Worm (Caenorhabditis elegans): ENCODE results near the gene col-93.

The col-93 gene

DNA sequence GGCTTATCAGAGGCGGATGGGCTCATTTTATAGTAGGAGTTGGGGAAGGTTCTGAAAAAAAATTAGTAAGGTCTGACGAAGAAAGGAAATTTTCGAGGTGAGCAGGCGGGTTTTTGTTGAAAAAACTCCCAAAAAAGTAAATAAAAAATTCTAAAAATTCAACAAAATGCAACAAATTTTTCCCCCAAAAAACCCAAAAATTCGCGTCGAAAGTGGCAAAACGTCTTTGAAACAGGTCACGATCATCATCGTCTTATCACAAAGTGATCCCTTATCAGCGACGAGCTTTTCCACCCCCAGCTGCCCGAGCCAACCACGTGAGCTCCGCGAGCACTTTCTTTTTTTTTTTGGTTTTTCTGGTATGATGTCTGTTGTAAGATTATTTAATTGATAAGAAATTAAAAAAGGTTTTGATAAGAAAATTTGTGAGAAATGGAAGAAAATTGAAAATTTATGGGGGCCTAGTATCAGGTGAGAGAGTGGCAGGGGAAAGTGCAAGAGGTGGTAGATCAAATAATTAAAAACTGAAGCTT is 41.2 kb upstream of the col-93 start, which contains the start of gene Y48A6B.7:
TSS of gene Y48A6B.7 (minus strand) at position 51 of the 533 bp plus-strand sequence.
- TF ChIP-seq Y5F2A.4 (GFP tag; optimal IDR thresholded peaks at IDR 0.05) (no peak), nhr-77 (tag; optimal IDR thresholded peaks at IDR 0.05) (peak; percentile 86), egl-27 (tag; optimal IDR thresholded peaks at IDR 0.05) (no peak), F26F4.8 (GFP tag; conservative IDR thresholded peaks at IDR 0.05) (no peak), ama-1 (optimal IDR thresholded peaks at IDR 0.05) (no peak), jun-1 (tag; optimal IDR thresholded peaks at IDR 0.05) (no peak), lsy-2 (tag; optimal IDR thresholded peaks at IDR 0.05) (peak in 1 of 2 experiments; percentile 57), mdt-29 (GFP tag; IDR thresholded peaks at IDR 0.05) (no peak), mxl-2 (GFP tag; conservative IDR thresholded peaks at IDR 0.05) (peak; percentile 65; the same call in 1 of the 2 replicates), nhr-10 (tag; optimal IDR thresholded peaks at IDR 0.05) (no peak), saeg-2 (GFP tag; IDR thresholded peaks at IDR 0.05) (peak; percentile 36; the same call in 1 of the 2 replicates), ZK546.5 (tag; optimal IDR thresholded peaks at IDR 0.05) (no peak), lin-1 (GFP tag; IDR thresholded peaks at IDR 0.05) (peak; percentile 89), dve-1 (tag; optimal IDR thresholded peaks at IDR 0.05; ENCODE audit: insufficient read depth) (peak; percentile 99), F37D6.2 (tag; optimal IDR thresholded peaks at IDR 0.05) (no peak), tra-1 (GFP tag; IDR thresholded peaks at IDR 0.05) (peak; percentile 92), lin-38 (GFP tag; IDR thresholded peaks at IDR 0.05) (peak; percentile 38; the same call in 1 of the 2 replicates), dmd-6 (GFP tag; IDR thresholded peaks at IDR 0.05) (peak; percentile 95), spr-1 (tag; optimal IDR thresholded peaks at IDR 0.05) (no peak), set-16 (GFP tag; IDR thresholded peaks at IDR 0.05) (no peak), fkh-10 (GFP tag; optimal IDR thresholded peaks at IDR 0.05) (no peak), ces-1 (GFP tag; optimal IDR thresholded peaks at IDR 0.05) (no peak), daf-19 (GFP tag; conservative IDR thresholded peaks at IDR 0.05) (no peak), zfp-3 (GFP tag; conservative IDR thresholded peaks at IDR 0.05) (no peak), nhr-28 (tag; optimal IDR thresholded peaks at IDR 0.05) (peak; percentile 74), hlh-30 (tag; optimal IDR thresholded peaks at IDR 0.05; ENCODE audit: insufficient read depth) (peak; percentile 73), unc-130 (GFP tag; optimal IDR thresholded peaks at IDR 0.05) (no peak), Y75B8A.6 (GFP tag; IDR thresholded peaks at IDR 0.05) (no peak), nhr-41 (GFP tag; IDR thresholded peaks at IDR 0.05) (peak; percentile 60; the same call in 1 of the 2 replicates), nhr-48 (tag; optimal IDR thresholded peaks at IDR 0.05) (peak; percentile 45), pha-4 (GFP tag; IDR thresholded peaks at IDR 0.05) (peak; percentile 50; the same call in 1 of the 2 replicates), pha-4 (tag; optimal IDR thresholded peaks at IDR 0.05) (no peak), hlh-11 (tag; optimal IDR thresholded peaks at IDR 0.05) (peak; percentile 95), daf-16 (GFP tag; optimal IDR thresholded peaks at IDR 0.05) (peak in 1 of 2 experiments; percentile 12), daf-16 (tag; optimal IDR thresholded peaks at IDR 0.05) (peak; percentile 83), aha-1 (tag) (peak; percentile 12), zfp-2 (tag; optimal IDR thresholded peaks at IDR 0.05) (no peak), mep-1 (tag; optimal IDR thresholded peaks at IDR 0.05) (peak; percentile 56), nhr-102 (tag; optimal IDR thresholded peaks at IDR 0.05) (peak; percentile 53), rbr-2 (tag; optimal IDR thresholded peaks at IDR 0.05) (no peak), cey-2 (tag; optimal IDR thresholded peaks at IDR 0.05; ENCODE audit: borderline replicate concordance, insufficient read depth) (no peak), attf-4 (tag; optimal IDR thresholded peaks at IDR 0.05) (no peak), pqm-1 (tag; optimal IDR thresholded peaks at IDR 0.05) (peak; percentile 90), daf-8 (GFP tag; IDR thresholded peaks at IDR 0.05) (no peak), php-3 (GFP tag; IDR thresholded peaks at IDR 0.05) (peak; percentile 81), mdl-1 (tag; optimal IDR thresholded peaks at IDR 0.05) (peak in 1 of 2 experiments; percentile 67), lin-39 (tag; optimal IDR thresholded peaks at IDR 0.05) (no peak)
